Worm (Caenorhabditis elegans): ENCODE results near the gene C14B9.8.

DNA sequence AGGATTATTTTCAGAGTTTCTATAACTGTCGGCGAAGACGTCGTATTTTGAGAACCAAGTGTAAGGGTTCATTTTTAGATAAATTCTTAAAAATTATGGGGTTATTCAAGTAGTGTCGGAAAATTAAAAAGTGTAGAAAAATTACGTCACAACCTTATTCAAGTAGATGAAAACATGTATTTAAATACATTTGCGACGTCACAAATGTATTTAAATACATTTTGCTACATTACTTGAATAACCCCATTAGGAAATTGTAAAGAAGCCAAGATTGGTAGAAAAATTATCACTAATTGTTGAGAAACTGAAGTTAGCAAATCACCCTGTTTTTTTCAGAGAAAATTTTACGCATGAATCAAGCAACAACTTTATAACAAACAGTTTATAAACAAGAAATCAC lies 15.2 kb downstream of the C14B9.8 start:
- TF ChIP-seq nhr-28 (tag; optimal IDR thresholded peaks at IDR 0.05): no peak
- TF ChIP-seq ces-1 (GFP tag; optimal IDR thresholded peaks at IDR 0.05): no peak
- no peak for TF ChIP-seq nhr-12 (tag; optimal IDR thresholded peaks at IDR 0.05)
- TF ChIP-seq nhr-76 (tag; optimal IDR thresholded peaks at IDR 0.05): no peak
- TF ChIP-seq unc-39 (tag; optimal IDR thresholded peaks at IDR 0.05): no peak
